Worm (Caenorhabditis elegans): ENCODE results near the gene H20E11.3.

- no peak for TF ChIP-seq elt-3 (tag; optimal IDR thresholded peaks at IDR 0.05)
- no peak for TF ChIP-seq zag-1 (tag; optimal IDR thresholded peaks at IDR 0.05)
- no peak for TF ChIP-seq nhr-77 (tag; optimal IDR thresholded peaks at IDR 0.05)
- TF ChIP-seq fkh-10 (GFP tag; optimal IDR thresholded peaks at IDR 0.05) = no peak
- TF ChIP-seq ceh-82 (tag; optimal IDR thresholded peaks at IDR 0.05) = no peak
- no peak for TF ChIP-seq egl-5 (tag; optimal IDR thresholded peaks at IDR 0.05)
Observed at ce11 chrIV:6811808-6812207, 12.8 kb upstream of the H20E11.3 start, which contains the start of gene ceh-48.
